Worm (Caenorhabditis elegans): Measurements from ENCODE around the gene teg-1.
A peak's percentile ranks its signal among the peaks of the same experiment; 100 is the strongest.

Gene teg-1

DNA sequence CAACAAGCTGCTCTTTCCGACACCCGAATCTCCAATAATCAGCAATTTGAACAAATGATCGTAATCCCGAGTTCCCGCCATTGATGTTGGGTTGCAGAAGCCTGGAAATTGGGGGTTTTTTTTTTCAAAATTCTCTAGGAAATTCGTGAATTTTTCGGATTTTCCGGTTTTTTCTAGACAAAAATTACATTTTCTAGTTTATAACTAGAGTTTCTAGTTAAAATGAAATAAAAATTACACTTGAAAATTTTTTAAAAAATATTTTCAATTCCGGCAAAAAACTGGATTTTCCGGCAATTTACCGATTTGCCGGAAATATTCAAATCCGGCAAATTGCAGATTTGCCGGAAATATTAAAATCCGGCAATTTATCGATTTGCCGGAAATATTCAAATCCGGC lies 6.6 kb downstream of the teg-1 start, which contains the start of gene rab-35:
TSS of gene rab-35 (minus strand) at position 101 of the 400 bp plus-strand sequence.
- TF ChIP-seq mml-1 (tag; optimal IDR thresholded peaks at IDR 0.05) (no peak), eor-1 (tag; optimal IDR thresholded peaks at IDR 0.05) (no peak), zag-1 (tag; optimal IDR thresholded peaks at IDR 0.05) (no peak), mdl-1 (tag; optimal IDR thresholded peaks at IDR 0.05) (no peak), skn-1 (tag; optimal IDR thresholded peaks at IDR 0.05) (no peak)

ce11 chrIII:11290554-11290953 lies 27.5 kb downstream of the teg-1 start, which contains the start of the genes gly-9, mib-1 and smc-3:
Gene gly-9 (minus strand): TSS chrIII:11290580.
Gene mib-1 (minus strand): TSS chrIII:11290676.
Gene smc-3 (plus strand): TSS chrIII:11290904.
- no peak for TF ChIP-seq tbx-2 (tag; optimal IDR thresholded peaks at IDR 0.05)
- no peak for TF ChIP-seq elt-1 (tag; optimal IDR thresholded peaks at IDR 0.05)
- no peak for TF ChIP-seq nhr-11 (tag; optimal IDR thresholded peaks at IDR 0.05)
- TF ChIP-seq aly-2 (tag; optimal IDR thresholded peaks at IDR 0.05): no peak
- no peak for TF ChIP-seq jun-1 (tag; optimal IDR thresholded peaks at IDR 0.05)
- TF ChIP-seq ama-1 (optimal IDR thresholded peaks at IDR 0.05): no peak
- TF ChIP-seq R02D3.7 (tag; optimal IDR thresholded peaks at IDR 0.05): no peak
- TF ChIP-seq elt-2 (tag; optimal IDR thresholded peaks at IDR 0.05): no peak
- no peak for TF ChIP-seq mml-1 (tag; optimal IDR thresholded peaks at IDR 0.05)
- no peak for TF ChIP-seq fos-1 (tag; optimal IDR thresholded peaks at IDR 0.05)
- TF ChIP-seq eor-1 (tag; optimal IDR thresholded peaks at IDR 0.05): no peak
- TF ChIP-seq ceh-16 (tag; optimal IDR thresholded peaks at IDR 0.05): no peak
- peak; percentile 78 for TF ChIP-seq nhr-23 (tag; optimal IDR thresholded peaks at IDR 0.05)
- TF ChIP-seq pqm-1 (tag; optimal IDR thresholded peaks at IDR 0.05): no peak
- no peak for TF ChIP-seq ZK546.5 (tag; optimal IDR thresholded peaks at IDR 0.05)
- TF ChIP-seq sea-2 (GFP tag; optimal IDR thresholded peaks at IDR 0.05): no peak
- no peak for TF ChIP-seq zag-1 (tag; optimal IDR thresholded peaks at IDR 0.05)
- no peak for TF ChIP-seq elt-3 (tag; optimal IDR thresholded peaks at IDR 0.05)
- peak; percentile 52 for TF ChIP-seq lin-39 (tag; optimal IDR thresholded peaks at IDR 0.05)
- TF ChIP-seq lin-15B (tag; optimal IDR thresholded peaks at IDR 0.05): peak; percentile 81
- TF ChIP-seq nhr-76 (tag; optimal IDR thresholded peaks at IDR 0.05): no peak
- TF ChIP-seq skn-1 (tag; optimal IDR thresholded peaks at IDR 0.05): no peak
- no peak for TF ChIP-seq unc-39 (tag; optimal IDR thresholded peaks at IDR 0.05)
- TF ChIP-seq ztf-11 (tag; optimal IDR thresholded peaks at IDR 0.05): no peak
- no peak for TF ChIP-seq ceh-82 (tag; optimal IDR thresholded peaks at IDR 0.05)
- TF ChIP-seq egl-5 (tag; optimal IDR thresholded peaks at IDR 0.05): peak; percentile 45
- no peak for TF ChIP-seq mdl-1 (tag; optimal IDR thresholded peaks at IDR 0.05)
- TF ChIP-seq nhr-67 (tag; optimal IDR thresholded peaks at IDR 0.05): no peak
- TF ChIP-seq pha-4 (tag; optimal IDR thresholded peaks at IDR 0.05): peak; percentile 71
- no peak for TF ChIP-seq fkh-2 (tag; optimal IDR thresholded peaks at IDR 0.05)
- no peak for TF ChIP-seq ceh-9 (tag; optimal IDR thresholded peaks at IDR 0.05)
- TF ChIP-seq nhr-77 (tag; optimal IDR thresholded peaks at IDR 0.05): no peak
- TF ChIP-seq egl-27 (tag; optimal IDR thresholded peaks at IDR 0.05): no peak
- peak; percentile 74 for TF ChIP-seq hmg-11 (tag; optimal IDR thresholded peaks at IDR 0.05)
- no peak for TF ChIP-seq nhr-28 (tag; optimal IDR thresholded peaks at IDR 0.05)
- TF ChIP-seq nfya-1 (tag; optimal IDR thresholded peaks at IDR 0.05; ENCODE audit: insufficient read depth): peak; percentile 67
- TF ChIP-seq nhr-25 (tag; optimal IDR thresholded peaks at IDR 0.05): peak; percentile 46
- TF ChIP-seq fkh-10 (GFP tag; optimal IDR thresholded peaks at IDR 0.05): no peak
- no peak for TF ChIP-seq nhr-12 (tag; optimal IDR thresholded peaks at IDR 0.05)
- TF ChIP-seq nhr-43 (tag; optimal IDR thresholded peaks at IDR 0.05; ENCODE audit: poor library complexity, severe bottlenecking): no peak
- TF ChIP-seq lsy-12 (tag; optimal IDR thresholded peaks at IDR 0.05): no peak
- no peak for TF ChIP-seq nhr-237 (tag; optimal IDR thresholded peaks at IDR 0.05)
- TF ChIP-seq ceh-28 (tag; optimal IDR thresholded peaks at IDR 0.05): no peak
- peak; percentile 35 for TF ChIP-seq snpc-4 (tag; optimal IDR thresholded peaks at IDR 0.05)
- no peak for TF ChIP-seq unc-62 (GFP tag; optimal IDR thresholded peaks at IDR 0.05)
- no peak for TF ChIP-seq ztf-4 (tag; optimal IDR thresholded peaks at IDR 0.05)
- no peak for TF ChIP-seq daf-12 (tag; optimal IDR thresholded peaks at IDR 0.05)

Data from whole organism, L3 larva.